Worm (Caenorhabditis elegans): ENCODE data around the gene F40F8.11.
"Not testable (repeated sequence)": the region's sequence is repeated elsewhere in the genome, so short reads cannot be mapped to it uniquely, and the experiment has no call there.

The F40F8.11 gene

DNA sequence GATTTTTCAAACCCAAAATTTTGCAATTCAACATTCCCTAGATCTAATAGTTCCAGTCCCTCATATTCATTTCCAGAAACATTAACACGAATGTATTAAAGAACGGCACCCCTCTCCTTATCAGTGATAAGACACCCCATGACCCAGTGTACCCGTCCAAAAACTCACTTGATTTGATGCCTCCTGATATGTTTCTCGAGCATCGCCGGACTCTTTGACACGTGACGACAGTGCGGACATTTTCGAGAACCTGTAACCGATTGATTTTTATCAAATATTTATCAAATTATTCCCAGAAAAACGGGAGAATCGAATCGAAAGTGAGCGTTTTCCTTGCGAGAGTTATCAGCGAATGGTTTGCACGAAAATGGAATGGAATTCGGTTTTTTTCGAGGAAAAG is 18.6 kb upstream of the F40F8.11 start:
- TF ChIP-seq unc-62 (GFP tag; optimal IDR thresholded peaks at IDR 0.05), result no peak

ce11 chrII:11149866-11150685 is 17.7 kb upstream of the F40F8.11 start:
- TF ChIP-seq unc-62 (GFP tag; optimal IDR thresholded peaks at IDR 0.05), result no peak

DNA sequence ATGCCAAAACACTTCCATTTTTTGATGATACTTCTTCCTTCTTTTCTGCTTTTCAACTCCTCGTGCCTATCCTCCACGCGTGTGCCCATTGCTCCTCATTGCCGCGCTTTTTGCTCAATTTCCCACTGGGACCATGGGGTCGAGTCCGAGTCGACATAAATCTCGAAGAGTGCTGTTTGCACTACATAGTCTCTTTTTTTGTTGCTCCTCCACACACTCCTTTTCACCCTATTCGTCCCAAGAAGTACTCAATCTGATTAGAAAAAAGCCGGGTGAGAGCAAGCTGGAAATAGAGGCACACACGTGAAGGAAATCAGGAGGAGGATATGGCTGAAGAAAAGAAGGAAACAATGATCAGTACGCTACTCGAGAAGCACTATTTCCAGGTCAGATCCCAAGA is 10.2 kb upstream of the F40F8.11 start, which contains the start of gene arrd-6:
Gene arrd-6 (plus strand): TSS at position 169 of the 400 bp plus-strand sequence.
- TF ChIP-seq unc-62 (GFP tag; optimal IDR thresholded peaks at IDR 0.05), result no peak

DNA sequence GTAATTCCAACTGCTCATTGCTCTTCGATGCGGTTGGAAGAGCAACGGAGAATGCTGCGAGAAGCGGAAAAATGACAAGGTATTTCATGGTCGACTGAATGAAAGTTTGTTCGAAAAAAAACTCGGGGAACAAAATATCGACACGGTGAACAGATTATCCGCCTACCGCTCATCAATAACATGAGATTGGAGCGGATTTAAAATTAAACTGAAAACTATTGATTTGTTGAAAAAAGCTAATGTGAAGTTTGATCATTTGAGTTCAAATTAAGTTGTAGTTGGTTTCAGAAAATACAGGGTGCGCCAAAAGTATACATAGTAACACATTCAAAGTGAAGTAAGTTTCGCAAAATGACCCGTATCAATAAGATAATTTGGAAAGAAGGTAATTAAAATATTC is 7.8 kb upstream of the F40F8.11 start, which contains the start of gene F40F8.4:
Gene F40F8.4 (minus strand): TSS at position 101 of the 400 bp plus-strand sequence.
- no peak for TF ChIP-seq unc-62 (GFP tag; optimal IDR thresholded peaks at IDR 0.05)

- TF ChIP-seq unc-62 (GFP tag; optimal IDR thresholded peaks at IDR 0.05), result no peak
These were observed 3.4 kb upstream of the F40F8.11 start for ce11 chrII:11135773-11136172.

- no peak for TF ChIP-seq unc-62 (GFP tag; optimal IDR thresholded peaks at IDR 0.05)
These were observed 2.4 kb upstream of the F40F8.11 start, which contains the start of gene F40F8.5 for ce11 chrII:11134828-11135227. Gene F40F8.5, minus strand, starts transcription at chrII:11134928.

- no peak for TF ChIP-seq unc-62 (GFP tag; optimal IDR thresholded peaks at IDR 0.05)
These were observed 2.9 kb downstream of the F40F8.11 start, which contains the start of gene F40F8.12 for ce11 chrII:11129517-11129916. Gene F40F8.12, plus strand, starts transcription at chrII:11129817.

DNA sequence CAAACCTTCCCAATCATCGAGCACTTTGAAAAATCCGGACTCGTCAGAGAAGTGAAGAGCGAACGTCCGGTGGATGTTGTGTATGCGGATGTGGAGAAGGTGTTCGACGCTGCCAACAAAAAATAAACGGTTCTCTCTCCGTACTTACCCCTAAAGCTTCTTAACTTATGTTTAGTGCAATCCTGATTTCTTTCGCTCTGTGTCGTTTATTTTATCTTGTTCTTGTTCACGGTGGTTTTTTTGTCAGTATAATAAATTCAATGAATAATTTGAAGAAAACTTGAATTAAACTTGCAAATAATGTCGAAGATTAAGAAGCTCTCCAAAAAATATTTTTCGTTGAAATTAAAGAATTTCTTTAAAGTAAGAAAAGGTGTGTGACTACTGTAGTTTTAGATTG is 3.4 kb downstream of the F40F8.11 start, which contains the start of gene F40F8.3:
Gene F40F8.3 (plus strand): TSS at position 301 of the 400 bp plus-strand sequence.
- TF ChIP-seq unc-62 (GFP tag; optimal IDR thresholded peaks at IDR 0.05), result no peak

DNA sequence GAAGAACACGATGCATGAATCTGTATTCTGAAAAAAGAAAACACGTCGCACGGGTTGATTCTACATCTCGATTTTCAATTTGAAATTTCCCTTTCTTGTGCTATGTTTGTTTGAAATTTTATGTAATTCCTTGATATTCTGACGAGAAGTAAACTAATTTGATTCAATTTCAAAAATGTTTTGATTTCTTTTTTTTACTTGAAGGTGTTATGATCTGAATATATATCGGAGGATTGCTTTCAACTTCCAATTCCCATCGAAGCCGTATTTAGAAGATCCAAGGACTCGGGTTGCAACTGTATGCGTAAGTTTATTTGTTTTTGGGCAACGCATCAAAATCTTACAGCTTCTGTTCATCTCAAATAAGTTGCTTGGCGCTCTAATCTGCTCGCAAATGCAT is 5.0 kb downstream of the F40F8.11 start, which contains the start of gene F40F8.1:
Gene F40F8.1 (plus strand): TSS at position 301 of the 400 bp plus-strand sequence.
- TF ChIP-seq unc-62 (GFP tag; optimal IDR thresholded peaks at IDR 0.05), result no peak

DNA sequence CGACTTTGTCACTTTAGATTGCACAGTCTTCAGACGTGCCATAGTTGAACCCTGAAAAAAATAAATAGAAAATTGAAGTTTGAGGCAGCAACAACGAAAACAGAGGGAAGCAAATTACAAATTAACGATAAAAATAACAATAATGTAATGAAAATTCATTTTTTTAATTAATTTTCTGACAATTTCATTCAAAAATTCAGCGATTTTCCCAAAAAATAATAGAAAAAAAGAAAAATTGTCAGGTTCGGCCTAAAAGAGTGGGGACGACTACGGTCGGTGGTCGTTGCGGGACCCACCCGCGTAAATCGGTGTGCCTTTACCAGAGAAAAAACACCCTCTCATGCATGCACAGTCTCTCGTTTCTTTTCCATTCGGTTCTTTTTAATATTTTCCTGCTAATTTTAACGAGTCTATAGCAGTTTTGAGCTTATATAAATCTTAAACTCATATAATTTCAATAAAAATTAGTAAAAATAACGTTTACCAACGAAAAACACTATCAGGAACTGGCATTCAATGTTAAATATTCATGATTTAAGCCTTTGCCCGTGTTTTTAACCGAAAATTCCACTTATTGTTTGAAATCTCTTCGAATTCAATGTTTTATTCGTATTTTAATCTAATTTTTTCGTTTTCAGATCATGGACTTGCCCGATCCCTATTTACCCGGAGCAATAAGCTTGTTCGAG is 5.9 kb downstream of the F40F8.11 start, which contains the start of the genes rps-9 and lsm-1:
Gene rps-9 (minus strand): TSS at position 51 of the 689 bp plus-strand sequence.
Gene lsm-1 (plus strand): TSS at position 639 of the 689 bp plus-strand sequence.
- TF ChIP-seq unc-62 (GFP tag; optimal IDR thresholded peaks at IDR 0.05), result no peak

- TF ChIP-seq unc-62 (GFP tag; optimal IDR thresholded peaks at IDR 0.05), result no peak
These were observed 7.3 kb downstream of the F40F8.11 start for ce11 chrII:11125059-11125594.

DNA sequence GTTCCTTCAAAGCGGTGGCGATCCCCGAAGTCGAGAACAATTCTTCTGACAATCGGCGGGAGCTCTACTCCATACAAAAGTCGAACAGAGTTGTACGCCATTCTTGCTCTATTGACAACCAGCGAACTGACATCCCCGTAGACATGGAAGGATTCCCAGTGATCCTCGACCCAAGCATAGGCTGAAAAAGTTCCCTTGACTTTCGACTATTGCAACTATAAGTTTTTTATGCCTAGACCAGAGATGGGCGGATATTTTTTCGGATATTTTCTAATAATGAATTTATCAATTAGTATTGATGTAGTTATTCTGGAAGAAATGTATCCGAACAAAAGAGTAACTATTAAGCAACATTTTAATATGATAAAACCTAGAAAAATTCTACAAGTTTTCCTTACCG is 10.6 kb downstream of the F40F8.11 start, which contains the start of gene W10C6.2:
Gene W10C6.2 (minus strand): TSS at position 101 of the 400 bp plus-strand sequence.
- TF ChIP-seq unc-62 (GFP tag; optimal IDR thresholded peaks at IDR 0.05), result not testable (repeated sequence)

DNA sequence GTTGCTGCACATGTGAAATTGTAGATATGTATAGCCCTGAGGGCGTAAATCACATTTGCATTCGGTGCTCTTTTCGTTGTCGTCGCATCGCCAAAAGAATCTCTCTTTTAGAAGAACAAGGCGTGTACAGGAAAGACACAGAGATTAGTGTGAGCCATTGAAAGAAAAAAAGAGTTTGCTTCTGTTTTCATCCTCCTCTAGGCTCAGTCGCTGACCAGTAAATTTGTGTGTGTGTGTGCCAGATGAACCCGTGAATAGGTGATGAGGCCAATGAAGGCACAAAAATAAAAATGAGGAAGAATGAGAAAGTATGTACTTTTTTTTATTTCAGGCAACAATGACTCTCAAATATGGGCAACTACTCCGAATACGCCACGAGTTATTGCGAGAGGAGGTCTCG is 20.0 kb downstream of the F40F8.11 start, which contains the start of gene mat-2:
Gene mat-2 (plus strand): TSS at position 301 of the 400 bp plus-strand sequence.
- no peak for TF ChIP-seq unc-62 (GFP tag; optimal IDR thresholded peaks at IDR 0.05)

DNA sequence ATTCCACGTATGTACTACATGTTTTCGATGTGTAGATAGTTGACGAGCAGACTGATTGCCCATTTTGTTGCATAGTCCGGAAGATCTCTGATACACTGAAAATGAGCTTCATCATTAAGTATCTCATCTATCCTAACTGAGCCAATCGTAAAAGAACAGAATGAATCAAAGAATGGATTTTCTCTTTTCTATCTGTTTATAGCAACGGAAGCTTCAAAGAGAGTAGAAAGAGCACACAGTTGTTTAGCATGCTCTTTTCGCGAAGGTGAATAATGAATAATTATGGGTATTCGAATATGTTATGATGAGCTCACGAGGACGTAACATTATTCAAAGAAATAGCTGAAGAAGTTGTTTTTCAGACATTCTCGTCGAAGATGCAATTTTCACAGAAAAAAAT is 21.3 kb downstream of the F40F8.11 start, which contains the start of gene glb-4:
Gene glb-4 (minus strand): TSS at position 101 of the 400 bp plus-strand sequence.
- TF ChIP-seq unc-62 (GFP tag; optimal IDR thresholded peaks at IDR 0.05), result no peak

DNA sequence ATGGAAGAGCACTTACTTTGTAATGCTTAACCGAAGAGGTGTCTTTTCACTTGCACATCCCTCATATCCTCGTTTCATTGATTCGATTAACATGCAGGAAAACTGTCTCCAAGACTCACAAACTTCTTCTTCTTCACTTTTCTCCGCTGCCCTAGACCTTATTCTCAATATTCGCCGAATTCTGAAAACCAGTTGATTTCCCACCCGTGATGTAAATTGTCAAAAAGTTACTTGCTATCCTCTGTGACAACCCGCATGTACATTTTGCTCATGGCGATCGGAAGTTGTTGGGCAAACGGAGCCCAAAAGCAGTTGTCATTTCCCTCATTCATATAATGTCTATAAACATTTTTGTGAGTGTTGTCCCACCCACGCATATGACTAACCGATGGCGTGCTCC is 22.0 kb downstream of the F40F8.11 start:
- no peak for TF ChIP-seq unc-62 (GFP tag; optimal IDR thresholded peaks at IDR 0.05)

ce11 chrII:11107828-11108227 is 24.6 kb downstream of the F40F8.11 start, which contains the start of gene apc-17:
Gene apc-17, plus strand, starts transcription at chrII:11108128.
- no peak for TF ChIP-seq unc-62 (GFP tag; optimal IDR thresholded peaks at IDR 0.05)
